Fruit fly (Drosophila melanogaster) whole organism, embryonic: ENCODE measurements around the gene janA.

Experiments
- ATbp ChIP-seq: fragments of 200-800 bp; sonication (Bioruptor generic); optimal IDR thresholded peaks from 2 replicates; lab custom pipeline; 2017; ENCODE audit warnings: missing biosample characterization, mild to moderate bottlenecking, missing genetic modification characterization, missing genetic modification reagents
- Asciz ChIP-seq: fragments of 200-800 bp; sonication (Bioruptor generic); optimal IDR thresholded peaks from 2 replicates; lab custom pipeline; 2017; ENCODE audit warnings: missing biosample characterization, mild to moderate bottlenecking, missing genetic modification characterization, missing genetic modification reagents
- Atf-2 ChIP-seq: fragments of 200-800 bp; sonication (Bioruptor generic); optimal IDR thresholded peaks from 2 replicates; lab custom pipeline; 2016; ENCODE audit warnings: missing biosample characterization, missing genetic modification characterization
- B-H1 ChIP-seq: fragments of 200-800 bp; sonication (Bioruptor generic); IDR thresholded peaks from 3 replicates; pipeline ENCODE4 v1.3.6; 2022; ENCODE audit warnings: missing biosample characterization, missing genetic modification characterization
- Bdp1 ChIP-seq: fragments of 200-800 bp; sonication (Bioruptor generic); optimal IDR thresholded peaks from 3 replicates; lab custom pipeline; 2016; ENCODE audit warnings: missing biosample characterization, missing genetic modification characterization
- Bteb2 ChIP-seq: fragments of 200-800 bp; sonication (Bioruptor generic); optimal IDR thresholded peaks from 2 replicates; lab custom pipeline; 2016; ENCODE audit warnings: missing biosample characterization, missing genetic modification characterization
- CG10431 ChIP-seq: fragments of 200-800 bp; sonication (Bioruptor generic); optimal IDR thresholded peaks from 3 replicates; lab custom pipeline; 2018; ENCODE audit warnings: missing biosample characterization, mild to moderate bottlenecking, missing genetic modification characterization
- CG12299 ChIP-seq: fragments of 200-800 bp; sonication (Bioruptor generic); optimal IDR thresholded peaks from 2 replicates; lab custom pipeline; 2018; ENCODE audit warnings: missing biosample characterization, mild to moderate bottlenecking, missing genetic modification characterization
- CG13894 ChIP-seq: fragments of 200-800 bp; sonication (Bioruptor generic); optimal IDR thresholded peaks from 3 replicates; lab custom pipeline; 2018; ENCODE audit warnings: missing biosample characterization, mild to moderate bottlenecking, missing genetic modification characterization, moderate library complexity
- CG15514 ChIP-seq: fragments of 200-800 bp; sonication (Bioruptor generic); optimal IDR thresholded peaks from 3 replicates; lab custom pipeline; 2017; ENCODE audit warnings: missing biosample characterization, missing genetic modification characterization, mild to moderate bottlenecking, moderate library complexity, missing genetic modification reagents
- CG43689 ChIP-seq: fragments of 200-800 bp; sonication (Bioruptor generic); IDR thresholded peaks from 2 replicates; pipeline ENCODE4 v1.3.6; 2022; ENCODE audit warnings: missing biosample characterization, missing genetic modification characterization
- CG5180 ChIP-seq: fragments of 200-800 bp; sonication (Bioruptor generic); optimal IDR thresholded peaks from 3 replicates; lab custom pipeline; 2017; ENCODE audit warnings: missing biosample characterization, missing genetic modification characterization, mild to moderate bottlenecking, moderate library complexity, missing genetic modification reagents
- CG6683 ChIP-seq: fragments of 200-800 bp; sonication (Bioruptor generic); optimal IDR thresholded peaks from 2 replicates; lab custom pipeline; 2017; ENCODE audit warnings: missing biosample characterization, mild to moderate bottlenecking, missing genetic modification characterization, missing genetic modification reagents
- CG7963 ChIP-seq: fragments of 200-800 bp; sonication (Bioruptor generic); IDR thresholded peaks from 3 replicates; pipeline ENCODE4 v1.3.6; 2022; ENCODE audit warnings: missing biosample characterization, missing genetic modification characterization; ENCODE audit not compliant: partially characterized antibody
- CG9215 ChIP-seq: fragments of 200-800 bp; sonication (Bioruptor generic); IDR thresholded peaks from 2 replicates; pipeline ENCODE4 v1.3.6; 2022; ENCODE audit warnings: missing biosample characterization, missing genetic modification characterization
- Dip3 ChIP-seq: fragments of 200-800 bp; sonication (Bioruptor generic); optimal IDR thresholded peaks from 3 replicates; lab custom pipeline; 2016; ENCODE audit warnings: missing biosample characterization, missing genetic modification characterization
- Dp ChIP-seq: fragments of 200-800 bp; sonication (Bioruptor generic); optimal IDR thresholded peaks from 2 replicates; lab custom pipeline; 2018; ENCODE audit warnings: missing biosample characterization, mild to moderate bottlenecking, missing genetic modification characterization, moderate library complexity
- E2f2 ChIP-seq: fragments of 200-800 bp; sonication (Bioruptor generic); IDR thresholded peaks from 2 replicates; pipeline ENCODE4 v1.3.6; 2022; ENCODE audit warnings: missing biosample characterization, missing genetic modification characterization
- Fer3 ChIP-seq: fragments of 200-800 bp; sonication (Bioruptor generic); optimal IDR thresholded peaks from 2 replicates; lab custom pipeline; 2018; ENCODE audit warnings: missing biosample characterization, mild to moderate bottlenecking, missing genetic modification characterization, moderate library complexity
- Gsc ChIP-seq: fragments of 200-800 bp; sonication (Bioruptor generic); IDR thresholded peaks from 2 replicates; pipeline ENCODE4 v1.3.6; 2022; ENCODE audit warnings: missing biosample characterization, missing genetic modification characterization
- Hmr ChIP-seq: fragments of 200-800 bp; sonication (Bioruptor generic); optimal IDR thresholded peaks from 3 replicates; lab custom pipeline; 2017; ENCODE audit warnings: mild to moderate bottlenecking, missing biosample characterization, missing genetic modification reagents, missing genetic modification characterization
- Lpt ChIP-seq: fragments of >200 bp; optimal IDR thresholded peaks from 2 replicates; lab custom pipeline; 2018; ENCODE audit warnings: missing biosample characterization, missing genetic modification characterization
- MTF-1 ChIP-seq: fragments of 200-800 bp; sonication (Bioruptor generic); optimal IDR thresholded peaks from 2 replicates; lab custom pipeline; 2018; ENCODE audit warnings: missing biosample characterization, mild to moderate bottlenecking, missing genetic modification characterization, borderline replicate concordance
- Neu2 ChIP-seq: fragments of 200-800 bp; sonication (Bioruptor generic); optimal IDR thresholded peaks from 3 replicates; lab custom pipeline; 2016; ENCODE audit warnings: missing biosample characterization, missing genetic modification characterization, borderline replicate concordance
- Oli ChIP-seq: fragments of 200-800 bp; sonication (Bioruptor generic); optimal IDR thresholded peaks from 2 replicates; lab custom pipeline; 2018; ENCODE audit warnings: missing biosample characterization, mild to moderate bottlenecking, missing genetic modification characterization, moderate library complexity
- Rfx ChIP-seq: fragments of 200-800 bp; sonication (Bioruptor generic); IDR thresholded peaks from 2 replicates; pipeline ENCODE4 v1.3.6; 2022; ENCODE audit warnings: missing biosample characterization, missing genetic modification characterization
- amos ChIP-seq: fragments of 200-800 bp; sonication (Bioruptor generic); IDR thresholded peaks from 2 replicates; pipeline ENCODE4 v1.3.6; 2022; ENCODE audit warnings: missing biosample characterization, missing genetic modification characterization; ENCODE audit not compliant: partially characterized antibody
- ase ChIP-seq: fragments of 200-800 bp; sonication (Bioruptor generic); IDR thresholded peaks from 3 replicates; pipeline ENCODE4 v1.3.6; 2022; ENCODE audit warnings: missing biosample characterization, missing genetic modification characterization
- cad ChIP-seq: fragments of >200 bp; optimal IDR thresholded peaks from 2 replicates; lab custom pipeline; 2017; ENCODE audit warnings: missing biosample characterization, missing genetic modification characterization
- caup ChIP-seq: fragments of 200-800 bp; sonication (Bioruptor generic); optimal IDR thresholded peaks from 3 replicates; lab custom pipeline; 2017; ENCODE audit warnings: missing biosample characterization, mild to moderate bottlenecking, missing genetic modification characterization, moderate library complexity; ENCODE audit not compliant: severe bottlenecking
- chif ChIP-seq, 2 experiments: fragments of 200-800 bp; sonication (Bioruptor generic); optimal IDR thresholded peaks; 3 replicates each; lab custom pipeline; 2016; ENCODE audit warnings: missing biosample characterization in 2 of 2, missing genetic modification characterization in 2 of 2
- dan ChIP-seq: fragments of 200-800 bp; sonication (Bioruptor generic); IDR thresholded peaks from 2 replicates; pipeline ENCODE4 v1.3.6; 2022; ENCODE audit warnings: missing biosample characterization, missing genetic modification characterization
- dati ChIP-seq: fragments of 200-800 bp; sonication (Bioruptor generic); IDR thresholded peaks from 2 replicates; pipeline ENCODE4 v1.3.6; 2022; ENCODE audit warnings: missing biosample characterization, missing genetic modification characterization
- dmrt11E ChIP-seq: fragments of 200-800 bp; sonication (Bioruptor generic); optimal IDR thresholded peaks from 3 replicates; lab custom pipeline; 2018; ENCODE audit warnings: missing biosample characterization, mild to moderate bottlenecking, missing genetic modification characterization, moderate library complexity
- fd96Cb ChIP-seq: fragments of 200-800 bp; sonication (Bioruptor generic); optimal IDR thresholded peaks from 2 replicates; lab custom pipeline; 2018; ENCODE audit warnings: missing biosample characterization, mild to moderate bottlenecking, missing genetic modification characterization, moderate library complexity
- gcm ChIP-seq: fragments of 200-800 bp; sonication (Bioruptor generic); optimal IDR thresholded peaks from 2 replicates; lab custom pipeline; 2019; ENCODE audit warnings: missing biosample characterization, mild to moderate bottlenecking, missing genetic modification characterization, moderate library complexity
- gro ChIP-seq: fragments of 200-800 bp; sonication (Bioruptor generic); optimal IDR thresholded peaks from 2 replicates; lab custom pipeline; 2016; ENCODE audit warnings: missing biosample characterization, missing genetic modification characterization
- jing ChIP-seq: fragments of 200-800 bp; sonication (Bioruptor generic); optimal IDR thresholded peaks from 2 replicates; lab custom pipeline; 2018; ENCODE audit warnings: missing biosample characterization, mild to moderate bottlenecking, missing genetic modification characterization
- klu ChIP-seq: fragments of 200-800 bp; sonication (Bioruptor generic); IDR thresholded peaks from 2 replicates; pipeline ENCODE4 v1.3.6; 2022; ENCODE audit warnings: missing biosample characterization, missing genetic modification characterization
- lbe ChIP-seq: fragments of 200-800 bp; sonication (Bioruptor generic); optimal IDR thresholded peaks from 2 replicates; lab custom pipeline; 2016; ENCODE audit warnings: missing biosample characterization, mild to moderate bottlenecking, missing genetic modification characterization
- lmd ChIP-seq: fragments of 200-800 bp; sonication (Bioruptor generic); IDR thresholded peaks from 2 replicates; pipeline ENCODE4 v1.3.6; 2022; ENCODE audit warnings: missing biosample characterization, missing genetic modification characterization
- nmo ChIP-seq: fragments of 200-800 bp; sonication (Bioruptor generic); optimal IDR thresholded peaks from 2 replicates; lab custom pipeline; 2018; ENCODE audit warnings: missing biosample characterization, mild to moderate bottlenecking, missing genetic modification characterization, moderate library complexity
- p53 ChIP-seq: fragments of 200-800 bp; sonication (Bioruptor generic); optimal IDR thresholded peaks from 2 replicates; lab custom pipeline; 2016; ENCODE audit warnings: missing biosample characterization, missing genetic modification characterization
- pnt ChIP-seq: fragments of 200-800 bp; sonication (Bioruptor generic); optimal IDR thresholded peaks from 3 replicates; lab custom pipeline; 2016; ENCODE audit warnings: missing biosample characterization, missing genetic modification characterization
- slp2 ChIP-seq: fragments of 200-800 bp; sonication (Bioruptor generic); optimal IDR thresholded peaks from 2 replicates; lab custom pipeline; 2016; ENCODE audit warnings: missing biosample characterization, missing genetic modification characterization
- so ChIP-seq: fragments of 200-800 bp; sonication (Bioruptor generic); IDR thresholded peaks from 3 replicates; pipeline ENCODE4 v1.3.6; 2022; ENCODE audit warnings: missing biosample characterization, missing genetic modification characterization
- stwl ChIP-seq: fragments of 200-800 bp; sonication (Bioruptor generic); optimal IDR thresholded peaks from 3 replicates; lab custom pipeline; 2018; ENCODE audit warnings: missing biosample characterization, mild to moderate bottlenecking, missing genetic modification characterization, moderate library complexity
- tin ChIP-seq: fragments of 200-800 bp; sonication (Bioruptor generic); optimal IDR thresholded peaks from 3 replicates; lab custom pipeline; 2016; ENCODE audit warnings: missing biosample characterization, missing genetic modification characterization
- unc-4 ChIP-seq: fragments of 200-800 bp; sonication (Bioruptor generic); IDR thresholded peaks from 2 replicates; pipeline ENCODE4 v1.3.6; 2022; ENCODE audit warnings: missing biosample characterization, missing genetic modification characterization; ENCODE audit not compliant: partially characterized antibody
- zen ChIP-seq: fragments of 200-800 bp; sonication (Bioruptor generic); optimal IDR thresholded peaks from 3 replicates; lab custom pipeline; 2018; ENCODE audit warnings: missing biosample characterization, mild to moderate bottlenecking, missing genetic modification characterization, moderate library complexity

Gene janA

dm6 chr3R:30052455-30053046 lies 13.2 kb upstream of the janA start, which contains the start of gene Jasper (continued):
- no peak for TF ChIP-seq lmd (GFP tag; lab: Robert Waterston, UW)
- TF ChIP-seq Bteb2 (GFP tag; lab: Kevin White, UChicago): no peak
- no peak for TF ChIP-seq gcm (GFP tag; lab: Kevin White, UChicago)
- TF ChIP-seq CG12299 (tag; lab: Kevin White, UChicago): no peak
- TF ChIP-seq E2f2: peak; percentile 100
- no peak for TF ChIP-seq CG7963 (GFP tag; lab: Robert Waterston, UW)
- TF ChIP-seq cad (GFP tag; lab: Kevin White, UChicago): no peak
- TF ChIP-seq CG10431 (GFP tag; lab: Kevin White, UChicago): no peak
- TF ChIP-seq Hmr: peak; percentile 19
- no peak for TF ChIP-seq Oli
- no peak for TF ChIP-seq Asciz (GFP tag; lab: Kevin White, UChicago)
- TF ChIP-seq fd96Cb (tag; lab: Kevin White, UChicago): no peak
- no peak for TF ChIP-seq pnt (GFP tag; lab: Kevin White, UChicago)
- TF ChIP-seq CG6683 (GFP tag; lab: Kevin White, UChicago): no peak
- no peak for TF ChIP-seq jing (GFP tag; lab: Kevin White, UChicago)
- TF ChIP-seq Fer3 (tag; lab: Kevin White, UChicago): no peak
- TF ChIP-seq slp2 (GFP tag; lab: Kevin White, UChicago): no peak
- peak; percentile 38 for TF ChIP-seq CG13894 (tag; lab: Kevin White, UChicago)
- TF ChIP-seq Atf-2 (GFP tag; lab: Kevin White, UChicago): no peak
- TF ChIP-seq Dp (GFP tag; lab: Kevin White, UChicago): peak; percentile 100
- TF ChIP-seq Bdp1 (GFP tag; lab: Kevin White, UChicago): peak; percentile 5
- no peak for TF ChIP-seq dati (GFP tag; lab: Robert Waterston, UW)
- peak; percentile 8 for TF ChIP-seq zen (tag; lab: Kevin White, UChicago)
- TF ChIP-seq caup (GFP tag; lab: Kevin White, UChicago): no peak
- TF ChIP-seq CG15514 (GFP tag; lab: Kevin White, UChicago): peak; percentile 88
- no peak for TF ChIP-seq CG43689 (GFP tag; lab: Robert Waterston, UW)
- TF ChIP-seq gro (GFP tag; lab: Kevin White, UChicago): peak; percentile 39
- no peak for TF ChIP-seq Dip3 (GFP tag; lab: Kevin White, UChicago)
- no peak for TF ChIP-seq MTF-1 (GFP tag; lab: Kevin White, UChicago)
- TF ChIP-seq ATbp (GFP tag; lab: Kevin White, UChicago): no peak
- peak; percentile 56 for TF ChIP-seq nmo
- TF ChIP-seq amos (GFP tag; lab: Robert Waterston, UW): peak; percentile 56; the same call in 1 of the 2 replicates
- TF ChIP-seq CG9215 (GFP tag; lab: Robert Waterston, UW): no peak
- no peak for TF ChIP-seq ase (GFP tag; lab: Robert Waterston, UW)
- TF ChIP-seq dan (GFP tag; lab: Robert Waterston, UW): no peak
- no peak for TF ChIP-seq Neu2 (GFP tag; lab: Kevin White, UChicago)
- peak in 1 of 2 experiments; percentile 24 for TF ChIP-seq chif (GFP tag; optimal IDR thresholded peaks at IDR 0.05; lab: Kevin White, UChicago)
- no peak for TF ChIP-seq Gsc
- TF ChIP-seq dmrt11E (tag; lab: Kevin White, UChicago): no peak
- peak; percentile 55 for TF ChIP-seq Rfx (GFP tag; lab: Robert Waterston, UW)
- no peak for TF ChIP-seq Lpt
- no peak for TF ChIP-seq klu
- peak; percentile 46; the same call in 1 of the 2 replicates for TF ChIP-seq unc-4 (GFP tag; lab: Robert Waterston, UW)
- peak; percentile 61 for TF ChIP-seq stwl (tag; lab: Kevin White, UChicago)
- no peak for TF ChIP-seq so (GFP tag; lab: Robert Waterston, UW)
- TF ChIP-seq lbe (GFP tag; lab: Kevin White, UChicago): no peak
- no peak for TF ChIP-seq tin (GFP tag; lab: Kevin White, UChicago)
- TF ChIP-seq B-H1 (GFP tag; lab: Robert Waterston, UW): no peak
- no peak for TF ChIP-seq CG5180 (GFP tag; lab: Kevin White, UChicago)
- TF ChIP-seq p53 (GFP tag; lab: Kevin White, UChicago): peak; percentile 27
